Fruit fly (Drosophila melanogaster): Measurements from ENCODE around the gene CG15034.

DNA sequence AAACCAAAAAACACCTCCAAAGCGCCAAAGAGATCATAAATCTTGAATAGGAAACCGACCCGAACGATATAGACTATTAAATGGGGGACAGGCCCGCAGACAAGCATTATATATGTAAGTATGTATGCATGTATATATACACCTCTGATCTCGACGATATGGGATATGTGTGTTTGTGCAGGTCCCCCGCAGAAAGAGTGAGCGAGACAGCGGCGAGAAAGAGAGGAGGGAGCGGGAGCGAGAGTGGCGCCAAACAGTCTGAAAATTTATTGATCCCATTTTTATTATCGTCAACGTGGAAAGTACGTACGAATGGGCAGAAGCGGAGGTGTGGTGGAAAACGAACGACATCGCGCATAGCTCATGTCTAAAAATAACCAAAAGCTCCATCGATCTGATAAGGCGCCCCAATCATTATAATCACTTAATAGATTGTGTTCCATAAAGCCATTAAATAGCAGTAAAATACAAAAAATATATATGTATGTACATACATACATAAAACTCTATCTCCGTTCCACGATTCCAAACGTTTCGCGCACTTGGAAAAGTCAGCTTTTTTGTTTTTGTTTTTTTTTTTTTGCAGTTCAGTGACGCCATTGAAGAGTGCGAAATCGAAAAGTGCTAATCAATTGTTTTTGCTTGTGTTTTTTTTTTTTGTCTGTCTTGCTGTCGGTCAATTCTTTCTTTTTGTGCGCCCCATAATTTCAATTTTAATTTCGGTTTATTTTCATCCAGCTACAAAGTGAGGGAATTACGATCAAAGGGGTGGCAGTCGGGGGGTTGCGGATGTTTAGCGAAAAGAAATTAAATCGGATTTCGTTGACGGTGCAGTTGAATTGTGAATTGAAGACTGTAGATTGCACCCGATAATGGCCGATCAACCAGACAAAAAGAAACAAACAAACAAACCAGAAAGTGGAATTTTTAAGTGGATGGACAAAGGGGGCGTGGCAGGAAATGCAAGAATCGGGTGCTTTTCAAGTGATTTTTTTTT lies 29.8 kb downstream of the CG15034 start:
- no peak for TF ChIP-seq CG5204 (GFP tag; optimal IDR thresholded peaks at IDR 0.05)
- TF ChIP-seq bab1 (GFP tag; optimal IDR thresholded peaks at IDR 0.05), result no peak
- TF ChIP-seq CG11617 (GFP tag; optimal IDR thresholded peaks at IDR 0.05), result no peak
- no peak for TF ChIP-seq Crg-1 (GFP tag; optimal IDR thresholded peaks at IDR 0.05)
- no peak for TF ChIP-seq CG12768 (GFP tag; optimal IDR thresholded peaks at IDR 0.05)
- no peak for TF ChIP-seq cnc (optimal IDR thresholded peaks at IDR 0.05)
- TF ChIP-seq Mnt (GFP tag; optimal IDR thresholded peaks at IDR 0.05), result no peak
- no peak for TF ChIP-seq ovo (GFP tag; optimal IDR thresholded peaks at IDR 0.05)
- TF ChIP-seq CG1620 (GFP tag; optimal IDR thresholded peaks at IDR 0.05), result no peak
- TF ChIP-seq toe (GFP tag; optimal IDR thresholded peaks at IDR 0.05), result no peak
- TF ChIP-seq CG33017 (tag; optimal IDR thresholded peaks at IDR 0.05), result no peak
- no peak for TF ChIP-seq cic (GFP tag; optimal IDR thresholded peaks at IDR 0.05)
- peak; percentile 59 for TF ChIP-seq kay (GFP tag; ENCODE audit: borderline replicate concordance)
